Worm (Caenorhabditis elegans) whole organism, midembryonic: Measurements from ENCODE around the gene sdc-2.

ENCODE experiments used
- T22C8.4 ChIP-seq: fragments of 200-800 bp; sonication (Bioruptor generic); IDR thresholded peaks from 2 replicates; pipeline ENCODE4 v1.3.6; 2022; ENCODE audit warnings: missing genetic modification characterization, missing compliant biosample characterization
- cog-1 ChIP-seq: sonication (generic microtip); optimal IDR thresholded peaks from 2 replicates; lab custom pipeline; 2016; ENCODE audit warnings: missing genetic modification characterization, missing compliant biosample characterization
- flt-1 ChIP-seq: fragments of 200-800 bp; sonication (Bioruptor generic); IDR thresholded peaks from 2 replicates; pipeline ENCODE4 v1.3.6; 2022; ENCODE audit warnings: missing genetic modification characterization, missing compliant biosample characterization
- klf-2 ChIP-seq: fragments of 200-800 bp; sonication (Bioruptor generic); conservative IDR thresholded peaks from 2 replicates; pipeline ENCODE4 v1.3.6; 2022; ENCODE audit warnings: missing genetic modification reagents, missing genetic modification characterization, missing compliant biosample characterization
- med-1 ChIP-seq: sonication (generic microtip); optimal IDR thresholded peaks from 2 replicates; lab custom pipeline; 2017; ENCODE audit warnings: missing genetic modification characterization, mild to moderate bottlenecking, missing compliant biosample characterization, antibody characterized with exemption, missing genetic modification reagents; ENCODE audit not compliant: insufficient read depth
- ref-1 ChIP-seq: fragments of 200-800 bp; sonication (Bioruptor generic); conservative IDR thresholded peaks from 2 replicates; pipeline ENCODE4 v1.3.6; 2022; ENCODE audit warnings: missing genetic modification reagents, missing genetic modification characterization, missing compliant biosample characterization
- tab-1 ChIP-seq: fragments of 200-800 bp; sonication (Bioruptor generic); IDR thresholded peaks from 2 replicates; pipeline ENCODE4 v1.3.6; 2022; ENCODE audit warnings: missing genetic modification characterization, missing compliant biosample characterization
- ztf-23 ChIP-seq: fragments of 200-800 bp; sonication (Bioruptor generic); IDR thresholded peaks from 2 replicates; pipeline ENCODE4 v1.3.6; 2022; ENCODE audit warnings: missing genetic modification reagents, missing genetic modification characterization, missing compliant biosample characterization
- ztf-29 ChIP-seq: fragments of 200-800 bp; sonication (Bioruptor generic); IDR thresholded peaks from 2 replicates; pipeline ENCODE4 v1.3.6; 2022; ENCODE audit warnings: missing genetic modification reagents, missing genetic modification characterization, missing compliant biosample characterization

- TF ChIP-seq cog-1 (no peak), flt-1 (GFP tag; lab: Robert Waterston, UW) (no peak), klf-2 (GFP tag; lab: Robert Waterston, UW) (no peak), ref-1 (GFP tag; lab: Robert Waterston, UW) (no peak), ztf-23 (GFP tag; lab: Robert Waterston, UW) (no peak), ztf-29 (GFP tag; lab: Robert Waterston, UW) (no peak), med-1 (GFP tag; lab: Kevin White, UChicago) (no peak), T22C8.4 (GFP tag; lab: Robert Waterston, UW) (no peak), tab-1 (GFP tag; lab: Robert Waterston, UW) (no peak)
Observed at ce11 chrX:11489830-11490229, 32.7 kb upstream of the sdc-2 start, which contains the start of gene spp-21.
